Worm (Caenorhabditis elegans) whole organism, mixed stage, embryonic: ENCODE data around the gene F46B3.16.

Experiments
- M03D4.4 ChIP-seq: sonication (generic microtip); optimal IDR thresholded peaks from 2 replicates; lab custom pipeline; 2017; ENCODE audit warnings: mild to moderate bottlenecking, missing genetic modification characterization, missing compliant biosample characterization
- bed-3 ChIP-seq: fragments of 200-800 bp; sonication (Bioruptor generic); optimal IDR thresholded peaks from 3 replicates; lab custom pipeline; 2018; ENCODE audit warnings: mild to moderate bottlenecking, missing genetic modification characterization, moderate library complexity, missing compliant biosample characterization
- blmp-1 ChIP-seq: fragments of 150-350 bp; optimal IDR thresholded peaks from 2 replicates; lab custom pipeline; 2014; ENCODE audit warnings: missing biosample characterization, missing genetic modification characterization
- ceh-39 ChIP-seq: fragments of 150-350 bp; optimal IDR thresholded peaks from 2 replicates; lab custom pipeline; 2014; ENCODE audit warnings: missing biosample characterization, missing genetic modification characterization
- ceh-43 ChIP-seq: fragments of 200-800 bp; sonication (Bioruptor generic); optimal IDR thresholded peaks from 2 replicates; lab custom pipeline; 2018; ENCODE audit warnings: mild to moderate bottlenecking, missing genetic modification characterization, moderate library complexity, missing compliant biosample characterization
- ceh-83 ChIP-seq: fragments of 200-800 bp; sonication (Bioruptor generic); optimal IDR thresholded peaks from 2 replicates; lab custom pipeline; 2018; ENCODE audit warnings: mild to moderate bottlenecking, missing genetic modification characterization, missing compliant biosample characterization
- ces-1 ChIP-seq: fragments of 150-350 bp; optimal IDR thresholded peaks from 2 replicates; lab custom pipeline; 2014; ENCODE audit warnings: missing biosample characterization, missing genetic modification reagents, missing genetic modification characterization
- cnd-1 ChIP-seq: fragments of 200-800 bp; sonication (Bioruptor generic); optimal IDR thresholded peaks from 2 replicates; lab custom pipeline; 2018; ENCODE audit warnings: mild to moderate bottlenecking, missing genetic modification characterization, missing compliant biosample characterization
- drap-1 ChIP-seq: fragments of 200-800 bp; sonication (Bioruptor generic); optimal IDR thresholded peaks from 3 replicates; lab custom pipeline; 2018; ENCODE audit warnings: mild to moderate bottlenecking, missing genetic modification characterization, missing compliant biosample characterization
- elt-1 ChIP-seq: sonication (generic microtip); optimal IDR thresholded peaks from 2 replicates; lab custom pipeline; 2017; ENCODE audit warnings: missing genetic modification characterization, mild to moderate bottlenecking, missing compliant biosample characterization, antibody characterized with exemption, moderate library complexity, borderline replicate concordance; ENCODE audit not compliant: insufficient read depth
- elt-3 ChIP-seq: fragments of 150-350 bp; optimal IDR thresholded peaks from 2 replicates; lab custom pipeline; 2014; ENCODE audit warnings: missing biosample characterization, missing genetic modification characterization
- flh-1 ChIP-seq: fragments of 200-800 bp; sonication (Bioruptor generic); optimal IDR thresholded peaks from 2 replicates; lab custom pipeline; 2018; ENCODE audit warnings: mild to moderate bottlenecking, missing genetic modification characterization, moderate library complexity, missing compliant biosample characterization
- ham-2 ChIP-seq: fragments of 200-800 bp; sonication (Bioruptor generic); optimal IDR thresholded peaks from 2 replicates; lab custom pipeline; 2018; ENCODE audit warnings: mild to moderate bottlenecking, missing genetic modification characterization, missing compliant biosample characterization
- lin-13 ChIP-seq: fragments of 150-350 bp; optimal IDR thresholded peaks from 2 replicates; lab custom pipeline; 2014; ENCODE audit warnings: missing biosample characterization, missing genetic modification characterization
- lsy-2 ChIP-seq: fragments of 150-350 bp; optimal IDR thresholded peaks from 2 replicates; lab custom pipeline; 2014; ENCODE audit warnings: missing biosample characterization, missing genetic modification characterization
- mab-5 ChIP-seq: fragments of 150-350 bp; optimal IDR thresholded peaks from 2 replicates; lab custom pipeline; 2014; ENCODE audit warnings: missing biosample characterization, missing genetic modification characterization
- mls-2 ChIP-seq: sonication (generic microtip); optimal IDR thresholded peaks from 2 replicates; lab custom pipeline; 2016; ENCODE audit warnings: mild to moderate bottlenecking, missing genetic modification characterization, moderate library complexity, missing compliant biosample characterization
- nhr-12 ChIP-seq: fragments of 150-350 bp; optimal IDR thresholded peaks from 2 replicates; lab custom pipeline; 2014; ENCODE audit warnings: missing biosample characterization, missing genetic modification characterization
- nhr-2 ChIP-seq: fragments of 150-350 bp; optimal IDR thresholded peaks from 2 replicates; lab custom pipeline; 2014; ENCODE audit warnings: missing biosample characterization, missing genetic modification characterization
- nhr-237 ChIP-seq: fragments of 150-350 bp; optimal IDR thresholded peaks from 2 replicates; lab custom pipeline; 2014; ENCODE audit warnings: missing biosample characterization, missing genetic modification characterization
- nhr-28 ChIP-seq: fragments of 150-350 bp; optimal IDR thresholded peaks from 2 replicates; lab custom pipeline; 2014; ENCODE audit warnings: missing biosample characterization, missing genetic modification characterization
- nhr-76 ChIP-seq: sonication (generic microtip); optimal IDR thresholded peaks from 2 replicates; lab custom pipeline; 2017; ENCODE audit warnings: missing biosample characterization, missing genetic modification characterization
- pha-4 ChIP-seq: fragments of 150-350 bp; optimal IDR thresholded peaks from 2 replicates; lab custom pipeline; 2018; ENCODE audit warnings: missing biosample characterization, missing genetic modification reagents, missing genetic modification characterization
- sem-2 ChIP-seq: fragments of 200-800 bp; sonication (Bioruptor generic); optimal IDR thresholded peaks from 2 replicates; lab custom pipeline; 2018; ENCODE audit warnings: mild to moderate bottlenecking, missing genetic modification characterization, missing compliant biosample characterization
- snpc-4 ChIP-seq: fragments of 150-350 bp; optimal IDR thresholded peaks from 2 replicates; lab custom pipeline; 2014; ENCODE audit warnings: missing biosample characterization, missing genetic modification characterization
- tbx-8 ChIP-seq: fragments of 200-800 bp; sonication (Bioruptor generic); optimal IDR thresholded peaks from 2 replicates; lab custom pipeline; 2018; ENCODE audit warnings: mild to moderate bottlenecking, missing genetic modification characterization, moderate library complexity, missing compliant biosample characterization
- unc-120 ChIP-seq: sonication (generic microtip); optimal IDR thresholded peaks from 2 replicates; lab custom pipeline; 2017; ENCODE audit warnings: missing genetic modification characterization, missing compliant biosample characterization; ENCODE audit not compliant: poor library complexity, severe bottlenecking
- unc-39 ChIP-seq: fragments of 150-350 bp; optimal IDR thresholded peaks from 2 replicates; lab custom pipeline; 2014; ENCODE audit warnings: missing biosample characterization, missing genetic modification characterization
- unc-62 ChIP-seq: fragments of 150-350 bp; optimal IDR thresholded peaks from 2 replicates; lab custom pipeline; 2014; ENCODE audit warnings: missing biosample characterization, missing genetic modification reagents, missing genetic modification characterization
- zip-8 ChIP-seq: fragments of 150-350 bp; optimal IDR thresholded peaks from 2 replicates; lab custom pipeline; 2014; ENCODE audit warnings: missing biosample characterization, missing genetic modification characterization
- ztf-11 ChIP-seq: fragments of 150-350 bp; optimal IDR thresholded peaks from 2 replicates; lab custom pipeline; 2014; ENCODE audit warnings: missing biosample characterization, missing genetic modification characterization

The F46B3.16 gene

DNA sequence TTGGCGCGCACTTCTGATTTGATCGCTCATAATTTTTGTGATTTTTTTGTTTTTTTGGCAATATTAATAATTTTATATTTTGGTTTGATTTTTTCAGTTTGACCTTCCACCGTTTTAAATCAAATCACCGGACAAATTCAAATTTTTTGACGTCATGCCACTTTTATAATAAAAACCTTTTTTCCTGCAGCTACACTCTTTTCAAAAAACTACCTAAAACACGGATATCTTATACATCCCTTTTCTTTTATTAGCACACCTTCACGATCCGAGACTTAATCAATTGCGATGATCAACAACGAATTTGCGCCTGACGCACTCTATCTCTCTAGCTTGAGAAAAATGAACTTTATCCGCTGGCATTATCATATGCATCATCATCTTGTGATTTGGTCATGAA lies 24.9 kb upstream of the F46B3.16 start, which contains the start of gene grd-2:
Gene grd-2, plus strand, starts transcription at position 301 of the 400 bp plus-strand sequence.
- TF ChIP-seq sem-2 (GFP tag; lab: Kevin White, UChicago) (no peak), unc-39 (tag; lab: Kevin White, UChicago) (no peak), M03D4.4 (no peak), nhr-76 (no peak), mab-5 (tag; lab: Kevin White, UChicago) (no peak), nhr-28 (tag; lab: Kevin White, UChicago) (no peak), ceh-39 (tag; lab: Kevin White, UChicago) (no peak), ceh-43 (GFP tag; lab: Kevin White, UChicago) (no peak), snpc-4 (tag; lab: Kevin White, UChicago) (no peak), ztf-11 (tag; lab: Kevin White, UChicago) (no peak), drap-1 (GFP tag; lab: Kevin White, UChicago) (no peak), elt-3 (tag; lab: Kevin White, UChicago) (no peak), elt-1 (tag; lab: Kevin White, UChicago) (no peak), nhr-12 (tag; lab: Kevin White, UChicago) (no peak), ces-1 (GFP tag; lab: Kevin White, UChicago) (no peak), bed-3 (no peak)

DNA sequence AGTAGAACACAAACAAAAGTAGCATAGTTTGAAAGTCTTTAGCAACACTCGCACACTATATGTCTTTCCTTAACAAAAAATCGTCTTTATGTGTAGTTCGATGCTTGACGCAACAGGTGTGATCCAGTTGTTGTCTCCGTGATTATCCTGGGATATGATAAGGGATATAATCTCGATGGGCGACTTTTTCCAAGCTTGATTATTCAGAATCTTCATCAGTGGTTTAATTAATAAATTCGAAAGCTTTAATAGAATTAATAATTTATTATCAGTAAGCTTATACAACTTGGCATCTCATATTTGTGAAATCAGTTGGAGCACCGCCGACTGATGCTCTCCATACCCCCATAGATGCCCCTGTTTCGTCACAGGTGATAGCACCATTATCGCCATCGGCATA lies 15.8 kb upstream of the F46B3.16 start, which contains the start of gene F46B3.7:
Gene F46B3.7, minus strand, starts transcription at position 101 of the 400 bp plus-strand sequence.
- TF ChIP-seq drap-1 (GFP tag; lab: Kevin White, UChicago) (no peak), ceh-43 (GFP tag; lab: Kevin White, UChicago) (no peak), cnd-1 (tag; lab: Kevin White, UChicago) (no peak), blmp-1 (tag; lab: Kevin White, UChicago) (no peak), ztf-11 (tag; lab: Kevin White, UChicago) (no peak), zip-8 (tag; lab: Kevin White, UChicago) (no peak), nhr-28 (tag; lab: Kevin White, UChicago) (no peak), snpc-4 (tag; lab: Kevin White, UChicago) (no peak), ces-1 (GFP tag; lab: Kevin White, UChicago) (no peak), mls-2 (tag; lab: Kevin White, UChicago) (no peak), nhr-12 (tag; lab: Kevin White, UChicago) (no peak)

DNA sequence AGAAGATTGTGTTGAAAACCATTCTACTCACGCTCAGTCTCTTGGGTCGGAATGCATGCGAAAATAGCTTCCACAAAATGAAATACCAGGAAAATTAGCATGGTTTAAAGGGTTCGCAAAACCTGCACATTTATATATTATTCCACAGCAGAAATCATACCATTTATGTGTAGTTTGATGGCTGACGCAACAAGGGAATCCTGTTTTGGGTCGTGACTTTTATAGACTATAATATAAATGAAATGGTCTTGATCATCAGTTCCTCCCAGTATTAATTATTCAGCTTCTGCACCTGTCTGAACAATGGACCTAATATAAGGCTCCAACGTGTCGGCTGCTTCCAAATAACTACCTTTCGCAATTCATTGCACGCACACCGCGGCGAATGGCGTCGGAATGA lies 11.4 kb upstream of the F46B3.16 start, which contains the start of gene F46B3.8:
Gene F46B3.8, minus strand, starts transcription at position 101 of the 400 bp plus-strand sequence.
- TF ChIP-seq ceh-83: no peak
- TF ChIP-seq bed-3: no peak
- TF ChIP-seq snpc-4 (tag; lab: Kevin White, UChicago): no peak
- TF ChIP-seq ham-2 (GFP tag; lab: Kevin White, UChicago): no peak
- no peak for TF ChIP-seq ceh-39 (tag; lab: Kevin White, UChicago)
- no peak for TF ChIP-seq nhr-2 (tag; lab: Kevin White, UChicago)
- no peak for TF ChIP-seq nhr-12 (tag; lab: Kevin White, UChicago)
- no peak for TF ChIP-seq M03D4.4
- no peak for TF ChIP-seq nhr-237 (tag; lab: Kevin White, UChicago)
- TF ChIP-seq unc-39 (tag; lab: Kevin White, UChicago): no peak
- TF ChIP-seq unc-62: no peak
- no peak for TF ChIP-seq elt-3 (tag; lab: Kevin White, UChicago)
- TF ChIP-seq, all 35 proteins: peak for 0

DNA sequence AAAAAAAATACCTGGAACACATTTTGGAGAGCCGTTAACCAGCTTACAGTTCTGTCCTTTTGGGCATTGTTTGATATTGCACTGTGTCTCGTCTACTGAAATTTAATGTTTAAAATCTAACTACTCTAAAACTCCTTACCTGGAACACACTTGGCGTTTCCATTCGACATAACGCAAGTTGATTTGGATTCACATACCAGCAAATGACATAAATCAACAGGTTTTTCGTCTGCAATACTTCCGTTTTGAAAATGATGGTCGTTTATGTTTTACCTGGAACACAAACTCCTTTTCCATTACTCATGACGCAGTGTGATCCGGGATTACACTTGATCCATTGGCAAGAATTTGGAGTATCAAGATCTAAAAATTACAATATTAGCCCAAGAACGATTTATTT lies 9.2 kb upstream of the F46B3.16 start:
- TF ChIP-seq ceh-83: no peak
- no peak for TF ChIP-seq unc-62
- TF ChIP-seq zip-8 (tag; lab: Kevin White, UChicago): no peak
- no peak for TF ChIP-seq mab-5 (tag; lab: Kevin White, UChicago)
- TF ChIP-seq ham-2 (GFP tag; lab: Kevin White, UChicago): no peak
- TF ChIP-seq mls-2 (tag; lab: Kevin White, UChicago): no peak
- TF ChIP-seq pha-4: no peak
- no peak for TF ChIP-seq lsy-2
- TF ChIP-seq cnd-1 (tag; lab: Kevin White, UChicago): no peak
- no peak for TF ChIP-seq nhr-12 (tag; lab: Kevin White, UChicago)
- no peak for TF ChIP-seq tbx-8 (GFP tag; lab: Kevin White, UChicago)
- TF ChIP-seq drap-1 (GFP tag; lab: Kevin White, UChicago): no peak
- TF ChIP-seq lin-13 (tag; lab: Kevin White, UChicago): no peak
- TF ChIP-seq sem-2 (GFP tag; lab: Kevin White, UChicago): no peak
- no peak for TF ChIP-seq ztf-11 (tag; lab: Kevin White, UChicago)
- TF ChIP-seq flh-1 (GFP tag; lab: Kevin White, UChicago): no peak
- TF ChIP-seq ces-1 (GFP tag; lab: Kevin White, UChicago): no peak
- TF ChIP-seq nhr-237 (tag; lab: Kevin White, UChicago): no peak
- TF ChIP-seq unc-120 (tag; lab: Kevin White, UChicago): no peak
- TF ChIP-seq M03D4.4: no peak
